Worm (Caenorhabditis elegans) whole organism, L4 larva: ENCODE measurements around the gene K08B12.1.
A peak's percentile ranks its signal among the peaks of the same experiment; 100 is the strongest.

Experiments
- D1046.2 ChIP-seq: fragments of 200-800 bp; sonication (Bioruptor generic); IDR thresholded peaks from 2 replicates; pipeline ENCODE4 v1.3.6; 2022; ENCODE audit warnings: missing genetic modification characterization, missing compliant biosample characterization
- F10B5.3 ChIP-seq: sonication (generic microtip); optimal IDR thresholded peaks from 2 replicates; lab custom pipeline; 2016; ENCODE audit warnings: mild to moderate bottlenecking, missing genetic modification characterization, missing compliant biosample characterization
- F37D6.2 ChIP-seq: sonication (generic microtip); optimal IDR thresholded peaks from 2 replicates; lab custom pipeline; 2016; ENCODE audit warnings: mild to moderate bottlenecking, missing genetic modification characterization, missing compliant biosample characterization
- F49E8.2 ChIP-seq: sonication (generic microtip); optimal IDR thresholded peaks from 2 replicates; lab custom pipeline; 2016; ENCODE audit warnings: missing compliant biosample characterization, mild to moderate bottlenecking, missing genetic modification characterization, borderline replicate concordance
- T26A8.4 ChIP-seq: fragments of 200-800 bp; sonication (Bioruptor generic); IDR thresholded peaks from 2 replicates; pipeline ENCODE4 v1.3.6; 2022; ENCODE audit warnings: missing genetic modification characterization, missing compliant biosample characterization
- Y48G9A.11 ChIP-seq: fragments of 200-800 bp; sonication (Bioruptor generic); IDR thresholded peaks from 2 replicates; pipeline ENCODE4 v1.3.6; 2022; ENCODE audit warnings: missing genetic modification reagents, missing genetic modification characterization, missing compliant biosample characterization
- Y5F2A.4 ChIP-seq: fragments of 200-800 bp; sonication (Bioruptor generic); optimal IDR thresholded peaks from 2 replicates; lab custom pipeline; 2018; ENCODE audit warnings: mild to moderate bottlenecking, missing genetic modification characterization, missing compliant biosample characterization
- ama-1 ChIP-seq: fragments of 150-350 bp; optimal IDR thresholded peaks from 2 replicates; lab custom pipeline; 2014; ENCODE audit warnings: inconsistent platforms, mixed read lengths
- arid-1 ChIP-seq: fragments of 200-800 bp; sonication (Bioruptor generic); conservative IDR thresholded peaks from 2 replicates; pipeline ENCODE4 v1.3.6; 2022; ENCODE audit warnings: missing genetic modification reagents, missing genetic modification characterization, missing compliant biosample characterization
- attf-4 ChIP-seq: sonication (generic microtip); optimal IDR thresholded peaks from 3 replicates; lab custom pipeline; 2017; ENCODE audit warnings: missing biosample characterization, missing genetic modification characterization
- daf-16 ChIP-seq, 3 experiments: sonication (generic microtip); optimal IDR thresholded peaks; 2 replicates each; lab custom pipeline; 2016 to 2017; ENCODE audit warnings: missing genetic modification characterization in 3 of 3, missing genetic modification reagents in 3 of 3, mild to moderate bottlenecking in 2 of 3, missing compliant biosample characterization in 2 of 3, missing biosample characterization in 1 of 3, moderate library complexity in 1 of 3
- daf-8 ChIP-seq: fragments of 200-800 bp; sonication (Bioruptor generic); IDR thresholded peaks from 2 replicates; pipeline ENCODE4 v1.3.6; 2022; ENCODE audit warnings: missing genetic modification characterization, missing compliant biosample characterization
- dmd-6 ChIP-seq: fragments of 200-800 bp; sonication (Bioruptor generic); IDR thresholded peaks from 2 replicates; pipeline ENCODE4 v1.3.6; 2022; ENCODE audit warnings: missing genetic modification reagents, missing genetic modification characterization, missing compliant biosample characterization
- dve-1 ChIP-seq: sonication (generic microtip); optimal IDR thresholded peaks from 2 replicates; lab custom pipeline; 2017; ENCODE audit warnings: antibody characterized with exemption, mild to moderate bottlenecking, missing genetic modification characterization, missing compliant biosample characterization; ENCODE audit not compliant: insufficient read depth
- hif-1 ChIP-seq, 2 experiments: sonication (generic microtip); optimal IDR thresholded peaks; 2 replicates each; lab custom pipeline; 2016 to 2017; ENCODE audit warnings: missing compliant biosample characterization in 2 of 2, missing genetic modification characterization in 2 of 2, missing genetic modification reagents in 2 of 2, missing genotype in 2 of 2, mild to moderate bottlenecking in 1 of 2
- hmg-1.1 ChIP-seq: fragments of 200-800 bp; sonication (Bioruptor generic); IDR thresholded peaks from 2 replicates; pipeline ENCODE4 v1.3.6; 2022; ENCODE audit warnings: missing genetic modification reagents, missing genetic modification characterization, missing compliant biosample characterization
- jun-1 ChIP-seq: fragments of 150-350 bp; optimal IDR thresholded peaks from 2 replicates; lab custom pipeline; 2014; ENCODE audit warnings: missing biosample characterization, missing genetic modification reagents, missing genetic modification characterization
- lin-13 ChIP-seq: fragments of 150-350 bp; optimal IDR thresholded peaks from 2 replicates; lab custom pipeline; 2014; ENCODE audit warnings: missing biosample characterization, missing genetic modification reagents, missing genetic modification characterization
- lin-29 ChIP-seq: fragments of 200-800 bp; sonication (Bioruptor generic); IDR thresholded peaks from 2 replicates; pipeline ENCODE4 v1.3.6; 2022; ENCODE audit warnings: missing genetic modification reagents, missing genetic modification characterization, missing compliant biosample characterization
- lsy-2 ChIP-seq, 2 experiments: fragments of 150-350 bp in 1 of 2; sonication (generic microtip) in 1 of 2; optimal IDR thresholded peaks; 2 replicates each; lab custom pipeline; 2014 to 2017; ENCODE audit warnings: missing biosample characterization in 2 of 2, missing genetic modification characterization in 2 of 2
- mep-1 ChIP-seq: fragments of 150-350 bp; sonication (generic microtip); optimal IDR thresholded peaks from 3 replicates; lab custom pipeline; 2014; ENCODE audit warnings: missing biosample characterization, missing genetic modification characterization
- mes-2 ChIP-seq: sonication (generic microtip); optimal IDR thresholded peaks from 2 replicates; lab custom pipeline; 2016; ENCODE audit warnings: missing genotype, mild to moderate bottlenecking, missing genetic modification characterization, missing compliant biosample characterization; ENCODE audit not compliant: poor library complexity, severe bottlenecking
- mxl-2 ChIP-seq: fragments of 200-800 bp; sonication (Bioruptor generic); conservative IDR thresholded peaks from 2 replicates; pipeline ENCODE4 v1.3.6; 2022; ENCODE audit warnings: missing genetic modification reagents, missing genetic modification characterization, missing compliant biosample characterization
- mxl-3 ChIP-seq: fragments of 200-800 bp; sonication (Bioruptor generic); optimal IDR thresholded peaks from 2 replicates; lab custom pipeline; 2018; ENCODE audit warnings: mild to moderate bottlenecking, missing genetic modification characterization, missing compliant biosample characterization
- nhr-25 ChIP-seq: sonication (generic microtip); optimal IDR thresholded peaks from 2 replicates; lab custom pipeline; 2017; ENCODE audit warnings: missing genetic modification characterization, mild to moderate bottlenecking, missing compliant biosample characterization, antibody characterized with exemption, moderate library complexity, borderline replicate concordance; ENCODE audit not compliant: insufficient read depth
- nhr-41 ChIP-seq: fragments of 200-800 bp; sonication (Bioruptor generic); IDR thresholded peaks from 2 replicates; pipeline ENCODE4 v1.3.6; 2022; ENCODE audit warnings: missing genetic modification reagents, missing genetic modification characterization, missing compliant biosample characterization
- nhr-76 ChIP-seq: fragments of 150-350 bp; optimal IDR thresholded peaks from 2 replicates; lab custom pipeline; 2014; ENCODE audit warnings: missing biosample characterization, missing genetic modification characterization
- nhr-77 ChIP-seq: fragments of 150-350 bp; optimal IDR thresholded peaks from 2 replicates; lab custom pipeline; 2014; ENCODE audit warnings: missing biosample characterization, missing genetic modification characterization
- rbr-2 ChIP-seq: sonication (generic microtip); optimal IDR thresholded peaks from 2 replicates; lab custom pipeline; 2016; ENCODE audit warnings: missing genotype, missing genetic modification characterization, missing compliant biosample characterization
- skn-1 ChIP-seq: fragments of 150-350 bp; optimal IDR thresholded peaks from 2 replicates; lab custom pipeline; 2014; ENCODE audit warnings: missing biosample characterization, missing genetic modification characterization
- spr-3 ChIP-seq: fragments of 200-800 bp; sonication (Bioruptor generic); optimal IDR thresholded peaks from 2 replicates; lab custom pipeline; 2018; ENCODE audit warnings: mild to moderate bottlenecking, missing genetic modification characterization, missing compliant biosample characterization
- tra-1 ChIP-seq: fragments of 200-800 bp; sonication (Bioruptor generic); IDR thresholded peaks from 2 replicates; pipeline ENCODE4 v1.3.6; 2022; ENCODE audit warnings: missing genetic modification reagents, missing genetic modification characterization, missing compliant biosample characterization
- unc-130 ChIP-seq: sonication (generic microtip); optimal IDR thresholded peaks from 2 replicates; lab custom pipeline; 2016; ENCODE audit warnings: missing genetic modification reagents, missing genetic modification characterization, missing compliant biosample characterization
- unc-62 ChIP-seq, 3 experiments: fragments of 150-350 bp in 1 of 3; sonication (generic microtip); optimal IDR thresholded peaks in 2 of 3; peaks in 1 of 3; 1 replicate in 1 of 3; 2 replicates in 2 of 3; lab custom pipeline; 2014 to 2017; ENCODE audit warnings: missing biosample characterization in 3 of 3, missing genetic modification characterization in 3 of 3, missing genetic modification reagents in 3 of 3, missing genotype in 1 of 3
- zip-11 ChIP-seq: fragments of 200-800 bp; sonication (Bioruptor generic); IDR thresholded peaks from 2 replicates; pipeline ENCODE4 v1.3.6; 2022; ENCODE audit warnings: missing genetic modification characterization, missing compliant biosample characterization
- zip-2 ChIP-seq: fragments of 150-350 bp; optimal IDR thresholded peaks from 2 replicates; lab custom pipeline; 2014; ENCODE audit warnings: missing biosample characterization, missing genetic modification characterization
- ztf-7 ChIP-seq: fragments of 150-350 bp; optimal IDR thresholded peaks from 2 replicates; lab custom pipeline; 2014; ENCODE audit warnings: missing biosample characterization, missing genetic modification characterization

Gene K08B12.1

ce11 chrV:6213845-6214244 is 45.3 kb upstream of the K08B12.1 start (continued):
- TF ChIP-seq dve-1 (tag; lab: Kevin White, UChicago) (peak; percentile 76), hmg-1.1 (GFP tag; lab: Robert Waterston, UW) (peak; percentile 79), ztf-7 (peak; percentile 35), daf-8 (no peak), daf-16 (GFP tag; optimal IDR thresholded peaks at IDR 0.05; lab: Kevin White, UChicago) (no peak), daf-16 (tag; optimal IDR thresholded peaks at IDR 0.05; lab: Kevin White, UChicago) (peak; percentile 46), lsy-2 (tag; optimal IDR thresholded peaks at IDR 0.05; lab: Kevin White, UChicago) (peak in 1 of 2 experiments; percentile 68)

ce11 chrV:6214465-6214864 is 44.7 kb upstream of the K08B12.1 start:
- no peak for TF ChIP-seq daf-8
- TF ChIP-seq nhr-76 (tag; lab: Kevin White, UChicago): no peak
- TF ChIP-seq arid-1 (GFP tag; lab: Robert Waterston, UW): no peak
- no peak for TF ChIP-seq zip-2
- TF ChIP-seq mes-2 (tag; lab: Kevin White, UChicago): no peak
- peak; percentile 21; the same call in 1 of the 2 replicates for TF ChIP-seq Y48G9A.11
- TF ChIP-seq unc-130: peak; percentile 51

- TF ChIP-seq attf-4 (no peak), spr-3 (GFP tag; lab: Kevin White, UChicago) (no peak), hif-1 (tag; optimal IDR thresholded peaks at IDR 0.05; lab: Kevin White, UChicago) (no peak), lin-13 (GFP tag; lab: Kevin White, UChicago) (no peak), mxl-2 (GFP tag; lab: Robert Waterston, UW) (no peak), Y5F2A.4 (GFP tag; lab: Kevin White, UChicago) (no peak)
Measured at ce11 chrV:6217142-6217541, 42.0 kb upstream of the K08B12.1 start.

ce11 chrV:6217834-6218233 is 41.3 kb upstream of the K08B12.1 start, which contains the start of gene str-206:
Gene str-206 (plus strand): TSS chrV:6218134.
- TF ChIP-seq tra-1 (GFP tag; lab: Robert Waterston, UW) (no peak), mxl-3 (GFP tag; lab: Kevin White, UChicago) (no peak), rbr-2 (no peak), F10B5.3 (tag; lab: Kevin White, UChicago) (no peak), F37D6.2 (tag; lab: Kevin White, UChicago) (no peak), F49E8.2 (tag; lab: Kevin White, UChicago) (no peak), dve-1 (tag; lab: Kevin White, UChicago) (no peak), zip-11 (no peak), lsy-2 (tag; optimal IDR thresholded peaks at IDR 0.05; lab: Kevin White, UChicago) (no peak), dmd-6 (GFP tag; lab: Robert Waterston, UW) (no peak), T26A8.4 (no peak)

- TF ChIP-seq mes-2 (tag; lab: Kevin White, UChicago) (peak; percentile 5), nhr-25 (tag; lab: Kevin White, UChicago) (peak; percentile 44), dmd-6 (GFP tag; lab: Robert Waterston, UW) (peak; percentile 18), unc-62 (GFP tag; optimal IDR thresholded peaks at IDR 0.05 in 1 of 2; lab: Kevin White, UChicago) (peak in 1 of 2 experiments; percentile 72), unc-62 (tag; optimal IDR thresholded peaks at IDR 0.05; lab: Kevin White, UChicago) (no peak), nhr-77 (tag; lab: Kevin White, UChicago) (peak; percentile 25), F49E8.2 (tag; lab: Kevin White, UChicago) (no peak), T26A8.4 (peak; percentile 16; the same call in 1 of the 2 replicates), jun-1 (tag; lab: Kevin White, UChicago) (no peak), ama-1 (lab: Kevin White, UChicago) (peak; percentile 20), nhr-41 (GFP tag; lab: Robert Waterston, UW) (no peak), mep-1 (tag; lab: Kevin White, UChicago) (peak; percentile 41), F37D6.2 (tag; lab: Kevin White, UChicago) (no peak), lin-29 (no peak), D1046.2 (GFP tag; lab: Robert Waterston, UW) (no peak), skn-1 (no peak), dve-1 (tag; lab: Kevin White, UChicago) (peak; percentile 10)
Measured at ce11 chrV:6220752-6221151, 38.4 kb upstream of the K08B12.1 start.
